Worm (Caenorhabditis elegans): Measurements from ENCODE around the gene ZK945.4.

ZK945.4 gene

DNA sequence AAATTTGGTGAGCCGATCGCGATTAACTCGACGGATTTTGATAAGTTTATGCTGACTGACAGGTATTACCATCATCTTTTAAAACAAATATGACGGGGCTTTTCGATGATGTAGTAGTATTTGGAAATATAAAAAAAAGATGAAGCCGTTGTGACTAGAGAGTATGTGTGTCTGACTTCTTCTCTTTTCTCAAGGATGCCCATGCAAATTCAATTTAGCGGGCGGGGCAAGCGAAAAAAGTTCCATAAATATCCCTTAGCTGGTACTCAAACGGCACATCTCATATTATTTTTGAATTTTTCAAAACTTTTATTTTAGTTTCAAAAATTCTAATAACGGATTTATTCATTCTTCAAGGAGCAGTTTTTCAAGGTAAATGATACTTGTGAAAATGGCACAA lies 45.0 kb downstream of the ZK945.4 start, which contains the start of gene stg-1:
Gene stg-1, minus strand, starts transcription at position 153 of the 400 bp plus-strand sequence.
- TF ChIP-seq ztf-23 (GFP tag; IDR thresholded peaks at IDR 0.05) (no peak), med-1 (GFP tag; optimal IDR thresholded peaks at IDR 0.05; ENCODE audit: insufficient read depth) (no peak)

- TF ChIP-seq ztf-23 (GFP tag; IDR thresholded peaks at IDR 0.05) (no peak), med-1 (GFP tag; optimal IDR thresholded peaks at IDR 0.05; ENCODE audit: insufficient read depth) (no peak), flt-1 (GFP tag; IDR thresholded peaks at IDR 0.05) (no peak), ref-1 (GFP tag; conservative IDR thresholded peaks at IDR 0.05) (no peak), klf-2 (GFP tag; conservative IDR thresholded peaks at IDR 0.05) (no peak), cog-1 (tag; optimal IDR thresholded peaks at IDR 0.05) (no peak), tab-1 (GFP tag; IDR thresholded peaks at IDR 0.05) (no peak)
Observed at ce11 chrII:10056545-10057038, 48.9 kb downstream of the ZK945.4 start, which contains the start of gene C18D1.2. Gene C18D1.2, plus strand, starts transcription at chrII:10056988.

All from whole organism, midembryonic.